Fruit fly (Drosophila melanogaster) whole organism, embryonic: ENCODE results near the gene GIIIspla2.

Source experiments
- ATbp ChIP-seq: fragments of 200-800 bp; sonication (Bioruptor generic); optimal IDR thresholded peaks from 2 replicates; lab custom pipeline; 2017; ENCODE audit warnings: missing biosample characterization, mild to moderate bottlenecking, missing genetic modification characterization, missing genetic modification reagents
- Adf1 ChIP-seq: fragments of 200-800 bp; sonication (Bioruptor generic); IDR thresholded peaks from 2 replicates; pipeline ENCODE4 v1.3.6; 2022; ENCODE audit warnings: missing biosample characterization, missing genetic modification characterization
- CG10979 ChIP-seq: fragments of 200-800 bp; sonication (Bioruptor generic); optimal IDR thresholded peaks from 2 replicates; lab custom pipeline; 2018; ENCODE audit warnings: missing biosample characterization, mild to moderate bottlenecking, missing genetic modification characterization, moderate library complexity
- CG11247 ChIP-seq: fragments of 200-800 bp; sonication (Bioruptor generic); IDR thresholded peaks from 2 replicates; pipeline ENCODE4 v1.3.6; 2022; ENCODE audit warnings: missing biosample characterization, missing genetic modification characterization
- CG11504 ChIP-seq: fragments of 200-800 bp; sonication (Bioruptor generic); optimal IDR thresholded peaks from 3 replicates; lab custom pipeline; 2019; ENCODE audit warnings: missing biosample characterization, mild to moderate bottlenecking, missing genetic modification characterization, moderate library complexity
- CG12391 ChIP-seq: fragments of 200-800 bp; sonication (Bioruptor generic); optimal IDR thresholded peaks from 3 replicates; lab custom pipeline; 2018; ENCODE audit warnings: missing biosample characterization, mild to moderate bottlenecking, missing genetic modification characterization, moderate library complexity
- CG12659 ChIP-seq: fragments of 200-800 bp; sonication (Bioruptor generic); optimal IDR thresholded peaks from 3 replicates; lab custom pipeline; 2017; ENCODE audit warnings: mild to moderate bottlenecking, missing biosample characterization, missing genetic modification reagents, missing genetic modification characterization
- CG13894 ChIP-seq: fragments of 200-800 bp; sonication (Bioruptor generic); optimal IDR thresholded peaks from 3 replicates; lab custom pipeline; 2018; ENCODE audit warnings: missing biosample characterization, mild to moderate bottlenecking, missing genetic modification characterization, moderate library complexity
- CG14860 ChIP-seq: fragments of 200-800 bp; sonication (Bioruptor generic); IDR thresholded peaks from 3 replicates; pipeline ENCODE4 v1.3.6; 2022; ENCODE audit warnings: missing biosample characterization, missing genetic modification characterization; ENCODE audit not compliant: partially characterized antibody
- CG15514 ChIP-seq: fragments of 200-800 bp; sonication (Bioruptor generic); optimal IDR thresholded peaks from 3 replicates; lab custom pipeline; 2017; ENCODE audit warnings: missing biosample characterization, missing genetic modification characterization, mild to moderate bottlenecking, moderate library complexity, missing genetic modification reagents
- CG17359 ChIP-seq: fragments of 200-800 bp; sonication (Bioruptor generic); optimal IDR thresholded peaks from 3 replicates; lab custom pipeline; 2018; ENCODE audit warnings: missing biosample characterization, mild to moderate bottlenecking, missing genetic modification characterization, moderate library complexity
- CG18764 ChIP-seq: fragments of 200-800 bp; sonication (Bioruptor generic); optimal IDR thresholded peaks from 3 replicates; lab custom pipeline; 2016; ENCODE audit warnings: missing biosample characterization, missing genetic modification characterization
- CG3726 ChIP-seq: fragments of 200-800 bp; sonication (Bioruptor generic); IDR thresholded peaks from 3 replicates; pipeline ENCODE4, ENCODE4 v1.3.6; 2022; ENCODE audit warnings: missing biosample characterization, missing genetic modification characterization
- CG4730 ChIP-seq: fragments of 200-800 bp; sonication (Bioruptor generic); IDR thresholded peaks from 2 replicates; pipeline ENCODE4 v1.3.6; 2022; ENCODE audit warnings: missing biosample characterization, missing genetic modification characterization
- CG8944 ChIP-seq: fragments of 200-800 bp; sonication (Bioruptor generic); optimal IDR thresholded peaks from 3 replicates; lab custom pipeline; 2016; ENCODE audit warnings: missing biosample characterization, missing genetic modification characterization
- CG9437 ChIP-seq: fragments of 200-800 bp; sonication (Bioruptor generic); optimal IDR thresholded peaks from 2 replicates; lab custom pipeline; 2018; ENCODE audit warnings: missing biosample characterization, mild to moderate bottlenecking, missing genetic modification characterization
- CG9727 ChIP-seq: fragments of 200-800 bp; sonication (Bioruptor generic); optimal IDR thresholded peaks from 3 replicates; lab custom pipeline; 2017; ENCODE audit warnings: missing biosample characterization, mild to moderate bottlenecking, missing genetic modification characterization
- Chrac-16 ChIP-seq: fragments of 200-800 bp; sonication (Bioruptor generic); optimal IDR thresholded peaks from 3 replicates; lab custom pipeline; 2016; ENCODE audit warnings: missing biosample characterization, missing genetic modification characterization
- CoRest ChIP-seq: fragments of 200-800 bp; sonication (Bioruptor generic); optimal IDR thresholded peaks from 3 replicates; lab custom pipeline; 2018; ENCODE audit warnings: missing biosample characterization, mild to moderate bottlenecking, missing genetic modification characterization, moderate library complexity
- Drgx ChIP-seq: fragments of 200-800 bp; sonication (Bioruptor generic); IDR thresholded peaks from 2 replicates; pipeline ENCODE4 v1.3.6; 2022; ENCODE audit warnings: missing biosample characterization, missing genetic modification characterization
- Elba2 ChIP-seq: fragments of 200-800 bp; sonication (Bioruptor generic); optimal IDR thresholded peaks from 3 replicates; lab custom pipeline; 2016; ENCODE audit warnings: missing biosample characterization, missing genetic modification characterization
- Fer2 ChIP-seq: fragments of 200-800 bp; sonication (Bioruptor generic); optimal IDR thresholded peaks from 2 replicates; lab custom pipeline; 2018; ENCODE audit warnings: missing biosample characterization, mild to moderate bottlenecking, missing genetic modification characterization, moderate library complexity
- H2.0 ChIP-seq: fragments of 200-800 bp; sonication (Bioruptor generic); IDR thresholded peaks from 2 replicates; pipeline ENCODE4 v1.3.6; 2022; ENCODE audit warnings: missing biosample characterization, missing genetic modification characterization
- HLHmδ ChIP-seq: fragments of 200-800 bp; sonication (Bioruptor generic); optimal IDR thresholded peaks from 2 replicates; lab custom pipeline; 2018; ENCODE audit warnings: missing biosample characterization, mild to moderate bottlenecking, missing genetic modification characterization, moderate library complexity
- HmgD ChIP-seq: fragments of 200-800 bp; sonication (Bioruptor generic); optimal IDR thresholded peaks from 3 replicates; lab custom pipeline; 2016; ENCODE audit warnings: missing biosample characterization, missing genetic modification characterization
- Hr3 ChIP-seq: fragments of 200-800 bp; sonication (Bioruptor generic); optimal IDR thresholded peaks from 3 replicates; lab custom pipeline; 2016; ENCODE audit warnings: missing biosample characterization, missing genetic modification characterization
- Hr39 ChIP-seq: fragments of >200 bp; optimal IDR thresholded peaks from 2 replicates; lab custom pipeline; 2017
- Med ChIP-seq: fragments of 200-800 bp; sonication (Bioruptor generic); peaks from one replicate; lab custom pipeline; 2016; ENCODE audit warnings: missing biosample characterization, missing genetic modification characterization, mild to moderate bottlenecking, inconsistent platforms, moderate library complexity
- Mrtf ChIP-seq: fragments of 200-800 bp; sonication (Bioruptor generic); IDR thresholded peaks from 3 replicates; pipeline ENCODE4 v1.3.6; 2022; ENCODE audit warnings: missing biosample characterization, missing genetic modification characterization
- NC2α ChIP-seq: fragments of 200-800 bp; sonication (Bioruptor generic); optimal IDR thresholded peaks from 2 replicates; lab custom pipeline; 2016; ENCODE audit warnings: missing biosample characterization, missing genetic modification characterization
- Ssrp ChIP-seq: fragments of 200-800 bp; sonication (Bioruptor generic); optimal IDR thresholded peaks from 2 replicates; lab custom pipeline; 2018; ENCODE audit warnings: missing biosample characterization, mild to moderate bottlenecking, missing genetic modification characterization, moderate library complexity
- ac ChIP-seq: fragments of 200-800 bp; sonication (Bioruptor generic); optimal IDR thresholded peaks from 3 replicates; lab custom pipeline; 2017; ENCODE audit warnings: missing biosample characterization, mild to moderate bottlenecking, missing genetic modification characterization
- ci ChIP-seq: fragments of 200-800 bp; sonication (Bioruptor generic); IDR thresholded peaks from 3 replicates; pipeline ENCODE4 v1.3.6; 2022; ENCODE audit warnings: missing biosample characterization, missing genetic modification characterization
- esg ChIP-seq: fragments of 200-800 bp; sonication (Bioruptor generic); conservative IDR thresholded peaks from 2 replicates; pipeline ENCODE4 v1.3.6; 2022; ENCODE audit warnings: missing biosample characterization, missing genetic modification characterization
- gcm ChIP-seq: fragments of 200-800 bp; sonication (Bioruptor generic); optimal IDR thresholded peaks from 2 replicates; lab custom pipeline; 2019; ENCODE audit warnings: missing biosample characterization, mild to moderate bottlenecking, missing genetic modification characterization, moderate library complexity
- gfzf ChIP-seq: fragments of 200-800 bp; sonication (Bioruptor generic); optimal IDR thresholded peaks from 2 replicates; lab custom pipeline; 2016; ENCODE audit warnings: missing biosample characterization, mild to moderate bottlenecking, missing genetic modification characterization, moderate library complexity
- lmd ChIP-seq: fragments of 200-800 bp; sonication (Bioruptor generic); IDR thresholded peaks from 2 replicates; pipeline ENCODE4 v1.3.6; 2022; ENCODE audit warnings: missing biosample characterization, missing genetic modification characterization
- lola ChIP-seq, 3 experiments: fragments of >200 bp in 2 of 3; fragments of 200-800 bp in 1 of 3; sonication (Bioruptor generic) in 1 of 3; optimal IDR thresholded peaks; 2 replicates each; lab custom pipeline; 2017 to 2019; ENCODE audit warnings: missing biosample characterization in 3 of 3, missing genetic modification characterization in 3 of 3, mild to moderate bottlenecking in 1 of 3, moderate library complexity in 1 of 3
- nmo ChIP-seq: fragments of 200-800 bp; sonication (Bioruptor generic); optimal IDR thresholded peaks from 2 replicates; lab custom pipeline; 2018; ENCODE audit warnings: missing biosample characterization, mild to moderate bottlenecking, missing genetic modification characterization, moderate library complexity
- oc ChIP-seq: fragments of 200-800 bp; sonication (Bioruptor generic); optimal IDR thresholded peaks from 2 replicates; lab custom pipeline; 2018; ENCODE audit warnings: missing biosample characterization, mild to moderate bottlenecking, missing genetic modification characterization, moderate library complexity
- onecut ChIP-seq: fragments of 200-800 bp; sonication (Bioruptor generic); IDR thresholded peaks from 2 replicates; pipeline ENCODE4 v1.3.6; 2022; ENCODE audit warnings: missing biosample characterization, missing genetic modification characterization
- phol ChIP-seq: fragments of 200-800 bp; sonication (Bioruptor generic); optimal IDR thresholded peaks from 3 replicates; lab custom pipeline; 2018; ENCODE audit warnings: missing biosample characterization, mild to moderate bottlenecking, missing genetic modification characterization, moderate library complexity
- sens ChIP-seq: fragments of 200-800 bp; sonication (Bioruptor generic); peaks from one replicate; lab custom pipeline; 2016; ENCODE audit warnings: missing biosample characterization, missing genetic modification characterization
- so ChIP-seq: fragments of 200-800 bp; sonication (Bioruptor generic); IDR thresholded peaks from 3 replicates; pipeline ENCODE4 v1.3.6; 2022; ENCODE audit warnings: missing biosample characterization, missing genetic modification characterization
- sqz ChIP-seq: fragments of 200-800 bp; sonication (Bioruptor generic); optimal IDR thresholded peaks from 3 replicates; lab custom pipeline; 2018; ENCODE audit warnings: missing biosample characterization, mild to moderate bottlenecking, missing genetic modification characterization
- tgo ChIP-seq: fragments of 200-800 bp; sonication (Bioruptor generic); IDR thresholded peaks from 3 replicates; pipeline ENCODE4 v1.3.6; 2022; ENCODE audit warnings: missing biosample characterization, missing genetic modification characterization
- tll ChIP-seq, 2 experiments: fragments of 200-800 bp in 1 of 2; fragments of >200 bp in 1 of 2; sonication (Bioruptor generic) in 1 of 2; optimal IDR thresholded peaks; 2 replicates each; lab custom pipeline; 2017 to 2019; ENCODE audit warnings: missing biosample characterization in 2 of 2, missing genetic modification characterization in 2 of 2, mild to moderate bottlenecking in 1 of 2, moderate library complexity in 1 of 2
- tna ChIP-seq: fragments of 200-800 bp; sonication (Bioruptor generic); IDR thresholded peaks from 2 replicates; pipeline ENCODE4 v1.3.6; 2022; ENCODE audit warnings: missing biosample characterization, missing genetic modification characterization; ENCODE audit not compliant: partially characterized antibody
- ttk ChIP-seq: fragments of 200-800 bp; sonication (Bioruptor generic); IDR thresholded peaks from 2 replicates; pipeline ENCODE4 v2.1.2; 2022; ENCODE audit warnings: missing biosample characterization, missing genetic modification characterization

The GIIIspla2 gene

DNA sequence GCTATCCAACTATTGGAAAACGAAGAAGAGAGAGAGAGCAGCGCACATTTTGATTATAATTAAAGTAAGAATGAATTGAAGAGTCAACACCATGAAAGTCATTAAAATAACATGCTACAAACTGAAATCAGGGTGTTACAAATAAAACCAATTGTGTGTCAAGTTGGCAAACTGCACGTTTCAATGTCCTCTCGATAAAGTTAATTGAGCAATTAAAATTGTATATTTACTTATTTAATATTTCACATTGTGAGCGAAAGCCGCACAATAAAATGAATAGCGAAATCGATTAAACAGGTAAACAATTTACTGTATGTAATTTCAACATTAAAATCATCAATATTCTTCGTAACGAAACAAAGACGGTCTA, 38.7 kb downstream of the GIIIspla2 start (continued):
- TF ChIP-seq Drgx (GFP tag; lab: Robert Waterston, UW) (no peak), ci (no peak), CoRest (tag; lab: Kevin White, UChicago) (peak; percentile 42), HmgD (no peak), CG12659 (GFP tag; lab: Kevin White, UChicago) (peak; percentile 2), oc (tag; lab: Kevin White, UChicago) (no peak), H2.0 (GFP tag; lab: Robert Waterston, UW) (0 out of 2 replicates have a peak, but pooled peaks have one; percentile 15), CG11504 (peak; percentile 24), Hr3 (GFP tag; lab: Kevin White, UChicago) (no peak), nmo (peak; percentile 6), NC2α (GFP tag; lab: Kevin White, UChicago) (no peak), CG11247 (GFP tag; lab: Robert Waterston, UW) (no peak), CG10979 (tag; lab: Kevin White, UChicago) (no peak), lmd (GFP tag; lab: Robert Waterston, UW) (0 out of 2 replicates have a peak, but pooled peaks have one; percentile 21), CG17359 (tag; lab: Kevin White, UChicago) (no peak), CG8944 (no peak), CG12391 (tag; lab: Kevin White, UChicago) (peak; percentile 10), phol (tag; lab: Kevin White, UChicago) (peak; percentile 28), sens (GFP tag; lab: Kevin White, UChicago) (peak; percentile 85), CG9727 (peak; percentile 9), lola (GFP tag; optimal IDR thresholded peaks at IDR 0.05; lab: Kevin White, UChicago) (peak in 1 of 3 experiments; percentile 34), Med (GFP tag; lab: Kevin White, UChicago) (peak; percentile 34), CG9437 (GFP tag; lab: Kevin White, UChicago) (peak; percentile 44)

DNA sequence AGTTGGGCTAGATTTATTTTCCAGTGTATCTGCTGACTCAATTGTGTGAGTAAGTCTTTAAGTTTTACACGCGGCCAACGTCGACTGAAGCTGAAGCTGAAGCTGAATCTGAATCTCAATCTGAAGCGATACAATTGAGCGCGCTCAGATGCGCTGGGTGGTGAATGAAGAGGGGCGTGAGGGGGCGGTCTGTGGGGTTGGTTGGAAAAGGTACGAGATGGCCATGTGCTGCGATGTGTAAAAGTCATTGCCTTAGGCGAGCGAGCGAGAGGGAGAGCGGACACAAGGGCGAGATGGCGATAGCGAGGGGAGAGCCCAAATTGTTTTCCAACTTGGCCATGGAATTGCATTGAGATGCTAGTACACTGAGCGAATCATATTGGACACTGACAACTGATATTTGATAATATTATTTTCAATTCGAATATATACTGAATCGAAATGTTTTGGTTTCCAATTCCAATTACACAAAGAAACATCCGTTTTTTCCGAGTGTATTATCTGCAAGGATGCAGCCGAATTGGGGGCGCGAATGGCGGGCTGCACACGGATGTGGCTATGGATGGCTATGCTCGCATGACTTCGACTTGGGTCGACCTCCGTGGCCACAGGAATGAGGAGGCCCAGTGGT, 39.3 kb downstream of the GIIIspla2 start:
- TF ChIP-seq Hr39 (lab: Kevin White, UChicago) (no peak), Mrtf (GFP tag; lab: Robert Waterston, UW) (peak; percentile 61; the same call in 2 of the 3 replicates), CG15514 (GFP tag; lab: Kevin White, UChicago) (no peak), tna (GFP tag; lab: Robert Waterston, UW) (no peak), tll (GFP tag; optimal IDR thresholded peaks at IDR 0.05; lab: Kevin White, UChicago) (no peak), CG4730 (GFP tag; lab: Robert Waterston, UW) (peak; percentile 61), gfzf (GFP tag; lab: Kevin White, UChicago) (no peak), tgo (GFP tag; lab: Robert Waterston, UW) (peak; percentile 52; the same call in 2 of the 3 replicates), HmgD (no peak), esg (GFP tag; lab: Robert Waterston, UW) (peak; percentile 49), Ssrp (tag; lab: Kevin White, UChicago) (peak; percentile 50), Adf1 (GFP tag; lab: Robert Waterston, UW) (peak; percentile 12; the same call in 1 of the 2 replicates), CG14860 (GFP tag; lab: Robert Waterston, UW) (no peak), CG3726 (GFP tag; lab: Robert Waterston, UW) (0 out of 3 replicates have a peak, but pooled peaks have one; percentile 22), CG18764 (no peak), ac (GFP tag; lab: Kevin White, UChicago) (no peak), gcm (GFP tag; lab: Kevin White, UChicago) (no peak), CG13894 (tag; lab: Kevin White, UChicago) (no peak), Med (GFP tag; lab: Kevin White, UChicago) (peak; percentile 81), ttk (peak; percentile 61), sqz (GFP tag; lab: Kevin White, UChicago) (no peak), Chrac-16 (no peak), Fer2 (tag; lab: Kevin White, UChicago) (no peak), ATbp (GFP tag; lab: Kevin White, UChicago) (peak; percentile 50), onecut (no peak), HLHmδ (GFP tag; lab: Kevin White, UChicago) (no peak), so (GFP tag; lab: Robert Waterston, UW) (0 out of 3 replicates have a peak, but pooled peaks have one; percentile 28), Elba2 (GFP tag; lab: Kevin White, UChicago) (no peak), phol (tag; lab: Kevin White, UChicago) (peak; percentile 57)
